Fruit fly (Drosophila melanogaster) whole organism, embryonic: Measurements from ENCODE around the gene Gr98c.

Experiments
- Ada2b ChIP-seq: fragments of 200-800 bp; sonication (Bioruptor generic); IDR thresholded peaks from 2 replicates; pipeline ENCODE4 v1.3.6; 2022; ENCODE audit warnings: missing biosample characterization, missing genetic modification characterization
- Blimp-1 ChIP-seq: fragments of 200-800 bp; sonication (Bioruptor generic); optimal IDR thresholded peaks from 3 replicates; lab custom pipeline; 2018; ENCODE audit warnings: missing biosample characterization, missing genetic modification characterization, mild to moderate bottlenecking, moderate library complexity, missing genetic modification reagents
- CG10267 ChIP-seq: fragments of 200-800 bp; sonication (Bioruptor generic); optimal IDR thresholded peaks from 2 replicates; lab custom pipeline; 2018; ENCODE audit warnings: missing biosample characterization, mild to moderate bottlenecking, missing genetic modification characterization, moderate library complexity
- CG10431 ChIP-seq: fragments of 200-800 bp; sonication (Bioruptor generic); optimal IDR thresholded peaks from 3 replicates; lab custom pipeline; 2018; ENCODE audit warnings: missing biosample characterization, mild to moderate bottlenecking, missing genetic modification characterization
- CG10543 ChIP-seq: fragments of 200-800 bp; sonication (Bioruptor generic); optimal IDR thresholded peaks from 3 replicates; lab custom pipeline; 2017; ENCODE audit warnings: missing biosample characterization, mild to moderate bottlenecking, missing genetic modification characterization, moderate library complexity
- CG11504 ChIP-seq: fragments of 200-800 bp; sonication (Bioruptor generic); optimal IDR thresholded peaks from 3 replicates; lab custom pipeline; 2019; ENCODE audit warnings: missing biosample characterization, mild to moderate bottlenecking, missing genetic modification characterization, moderate library complexity
- CG11723 ChIP-seq: fragments of 200-800 bp; sonication (Bioruptor generic); optimal IDR thresholded peaks from 2 replicates; lab custom pipeline; 2017; ENCODE audit warnings: missing biosample characterization, mild to moderate bottlenecking, missing genetic modification characterization
- CG12769 ChIP-seq: fragments of 200-800 bp; sonication (Bioruptor generic); optimal IDR thresholded peaks from 2 replicates; lab custom pipeline; 2019; ENCODE audit warnings: missing biosample characterization, mild to moderate bottlenecking, missing genetic modification characterization, moderate library complexity
- CG13123 ChIP-seq: fragments of 200-800 bp; sonication (Bioruptor generic); optimal IDR thresholded peaks from 2 replicates; lab custom pipeline; 2016; ENCODE audit warnings: missing biosample characterization, missing genetic modification characterization
- CG13775 ChIP-seq: fragments of 200-800 bp; sonication (Bioruptor generic); optimal IDR thresholded peaks from 3 replicates; lab custom pipeline; 2017; ENCODE audit warnings: missing biosample characterization, mild to moderate bottlenecking, missing genetic modification characterization
- CG14710 ChIP-seq: fragments of 200-800 bp; sonication (Bioruptor generic); optimal IDR thresholded peaks from 3 replicates; lab custom pipeline; 2019; ENCODE audit warnings: missing biosample characterization, mild to moderate bottlenecking, missing genetic modification characterization, moderate library complexity
- CG2202 ChIP-seq: fragments of 200-800 bp; sonication (Bioruptor generic); optimal IDR thresholded peaks from 2 replicates; lab custom pipeline; 2018; ENCODE audit warnings: missing biosample characterization, mild to moderate bottlenecking, missing genetic modification characterization
- CG30431 ChIP-seq: fragments of 200-800 bp; sonication (Bioruptor generic); optimal IDR thresholded peaks from 2 replicates; lab custom pipeline; 2017; ENCODE audit warnings: missing biosample characterization, missing genetic modification characterization
- CG31388 ChIP-seq: fragments of 200-800 bp; sonication (Bioruptor generic); optimal IDR thresholded peaks from 2 replicates; lab custom pipeline; 2016; ENCODE audit warnings: missing biosample characterization, missing genetic modification characterization
- CG34224 ChIP-seq: fragments of 200-800 bp; sonication (Bioruptor generic); IDR thresholded peaks from 3 replicates; pipeline ENCODE4 v1.3.6; 2022; ENCODE audit warnings: missing biosample characterization, missing genetic modification characterization; ENCODE audit not compliant: partially characterized antibody
- CG5245 ChIP-seq: fragments of 200-800 bp; sonication (Bioruptor generic); optimal IDR thresholded peaks from 3 replicates; lab custom pipeline; 2016; ENCODE audit warnings: missing biosample characterization, missing genetic modification characterization
- CG6654 ChIP-seq: fragments of 200-800 bp; sonication (Bioruptor generic); optimal IDR thresholded peaks from 2 replicates; lab custom pipeline; 2017; ENCODE audit warnings: missing biosample characterization, mild to moderate bottlenecking, missing genetic modification characterization
- CG6683 ChIP-seq: fragments of 200-800 bp; sonication (Bioruptor generic); optimal IDR thresholded peaks from 2 replicates; lab custom pipeline; 2017; ENCODE audit warnings: missing biosample characterization, mild to moderate bottlenecking, missing genetic modification characterization, missing genetic modification reagents
- CrebB ChIP-seq: fragments of 200-800 bp; sonication (Bioruptor generic); optimal IDR thresholded peaks from 3 replicates; lab custom pipeline; 2018; ENCODE audit warnings: missing biosample characterization, mild to moderate bottlenecking, missing genetic modification characterization
- ERR ChIP-seq: fragments of 200-800 bp; sonication (Bioruptor generic); optimal IDR thresholded peaks from 2 replicates; lab custom pipeline; 2016; ENCODE audit warnings: missing biosample characterization, missing genetic modification characterization
- Eip74EF ChIP-seq, 2 experiments: fragments of 200-800 bp in 1 of 2; fragments of >200 bp in 1 of 2; sonication (Bioruptor generic) in 1 of 2; optimal IDR thresholded peaks; 2 replicates each; lab custom pipeline; 2017 to 2019; ENCODE audit warnings: missing biosample characterization in 2 of 2, missing genetic modification characterization in 2 of 2, mild to moderate bottlenecking in 1 of 2, moderate library complexity in 1 of 2
- MTF-1 ChIP-seq: fragments of 200-800 bp; sonication (Bioruptor generic); optimal IDR thresholded peaks from 2 replicates; lab custom pipeline; 2018; ENCODE audit warnings: missing biosample characterization, mild to moderate bottlenecking, missing genetic modification characterization, borderline replicate concordance
- NC2α ChIP-seq: fragments of 200-800 bp; sonication (Bioruptor generic); optimal IDR thresholded peaks from 2 replicates; lab custom pipeline; 2016; ENCODE audit warnings: missing biosample characterization, missing genetic modification characterization
- Scr ChIP-seq: fragments of 200-800 bp; sonication (Bioruptor generic); IDR thresholded peaks from 2 replicates; pipeline ENCODE4 v1.3.6; 2022; ENCODE audit warnings: missing biosample characterization, missing genetic modification characterization; ENCODE audit not compliant: partially characterized antibody
- Sry-β ChIP-seq: fragments of 200-800 bp; sonication (Bioruptor generic); optimal IDR thresholded peaks from 2 replicates; lab custom pipeline; 2018; ENCODE audit warnings: missing biosample characterization, mild to moderate bottlenecking, missing genetic modification characterization, moderate library complexity
- Xrp1 ChIP-seq: fragments of 200-800 bp; sonication (Bioruptor generic); IDR thresholded peaks from 2 replicates; pipeline ENCODE4 v1.3.6; 2022; ENCODE audit warnings: missing biosample characterization, missing genetic modification characterization
- ac ChIP-seq: fragments of 200-800 bp; sonication (Bioruptor generic); optimal IDR thresholded peaks from 3 replicates; lab custom pipeline; 2017; ENCODE audit warnings: missing biosample characterization, mild to moderate bottlenecking, missing genetic modification characterization
- bcd ChIP-seq: fragments of 200-800 bp; sonication (Bioruptor generic); optimal IDR thresholded peaks from 2 replicates; lab custom pipeline; 2017; ENCODE audit warnings: missing biosample characterization, mild to moderate bottlenecking, missing genetic modification characterization
- cad ChIP-seq: fragments of >200 bp; optimal IDR thresholded peaks from 2 replicates; lab custom pipeline; 2017; ENCODE audit warnings: missing biosample characterization, missing genetic modification characterization
- chm ChIP-seq: fragments of 200-800 bp; sonication (Bioruptor generic); IDR thresholded peaks from 2 replicates; pipeline ENCODE4 v1.3.6; 2022; ENCODE audit warnings: missing biosample characterization, missing genetic modification characterization
- cwo ChIP-seq: fragments of 200-800 bp; sonication (Bioruptor generic); optimal IDR thresholded peaks from 3 replicates; lab custom pipeline; 2017; ENCODE audit warnings: missing biosample characterization, missing genetic modification characterization, mild to moderate bottlenecking, moderate library complexity, missing genetic modification reagents
- dimm ChIP-seq: fragments of 200-800 bp; sonication (Bioruptor generic); IDR thresholded peaks from 2 replicates; pipeline ENCODE4 v1.3.6; 2022; ENCODE audit warnings: missing biosample characterization, missing genetic modification characterization
- dmrt99B ChIP-seq: fragments of 200-800 bp; sonication (Bioruptor generic); optimal IDR thresholded peaks from 2 replicates; lab custom pipeline; 2018; ENCODE audit warnings: missing biosample characterization, mild to moderate bottlenecking, missing genetic modification characterization, moderate library complexity
- ems ChIP-seq: fragments of 200-800 bp; sonication (Bioruptor generic); optimal IDR thresholded peaks from 3 replicates; lab custom pipeline; 2016; ENCODE audit warnings: missing biosample characterization, missing genetic modification characterization
- ftz-f1 ChIP-seq: fragments of 200-800 bp; sonication (Bioruptor generic); optimal IDR thresholded peaks from 2 replicates; lab custom pipeline; 2016; ENCODE audit warnings: missing biosample characterization, missing genetic modification characterization
- gfzf ChIP-seq: fragments of 200-800 bp; sonication (Bioruptor generic); optimal IDR thresholded peaks from 2 replicates; lab custom pipeline; 2016; ENCODE audit warnings: missing biosample characterization, mild to moderate bottlenecking, missing genetic modification characterization, moderate library complexity
- lab ChIP-seq: fragments of 200-800 bp; sonication (Bioruptor generic); optimal IDR thresholded peaks from 3 replicates; lab custom pipeline; 2017; ENCODE audit warnings: missing biosample characterization, missing genetic modification characterization, mild to moderate bottlenecking, moderate library complexity, missing genetic modification reagents
- lilli ChIP-seq: fragments of 200-800 bp; sonication (Bioruptor generic); optimal IDR thresholded peaks from 3 replicates; lab custom pipeline; 2016; ENCODE audit warnings: missing biosample characterization, missing genetic modification characterization
- nerfin-2 ChIP-seq: fragments of 200-800 bp; sonication (Bioruptor generic); IDR thresholded peaks from 2 replicates; pipeline ENCODE4 v1.3.6; 2022; ENCODE audit warnings: missing biosample characterization, missing genetic modification characterization; ENCODE audit not compliant: partially characterized antibody
- onecut ChIP-seq: fragments of 200-800 bp; sonication (Bioruptor generic); IDR thresholded peaks from 2 replicates; pipeline ENCODE4 v1.3.6; 2022; ENCODE audit warnings: missing biosample characterization, missing genetic modification characterization
- ranshi ChIP-seq: fragments of 200-800 bp; sonication (Bioruptor generic); IDR thresholded peaks from 2 replicates; pipeline ENCODE4 v1.3.6; 2022; ENCODE audit warnings: missing biosample characterization, missing genetic modification characterization
- ro ChIP-seq: fragments of 200-800 bp; sonication (Bioruptor generic); IDR thresholded peaks from 2 replicates; pipeline ENCODE4 v1.3.6; 2022; ENCODE audit warnings: missing biosample characterization, missing genetic modification characterization
- sc ChIP-seq, 3 experiments: fragments of >200 bp in 2 of 3; fragments of 200-800 bp in 1 of 3; sonication (Bioruptor generic) in 1 of 3; optimal IDR thresholded peaks; 2 replicates in 2 of 3; 3 replicates in 1 of 3; lab custom pipeline; 2017; ENCODE audit warnings: mild to moderate bottlenecking in 1 of 3, missing biosample characterization in 1 of 3, missing genetic modification characterization in 1 of 3, missing genetic modification reagents in 1 of 3
- sim ChIP-seq: fragments of 200-800 bp; sonication (Bioruptor generic); IDR thresholded peaks from 2 replicates; pipeline ENCODE4 v1.3.6; 2022; ENCODE audit warnings: missing biosample characterization, missing genetic modification characterization
- ssp ChIP-seq: fragments of 200-800 bp; sonication (Bioruptor generic); IDR thresholded peaks from 2 replicates; pipeline ENCODE4 v1.3.6; 2022; ENCODE audit warnings: missing biosample characterization, missing genetic modification characterization
- twi ChIP-seq: fragments of 200-800 bp; optimal IDR thresholded peaks from 2 replicates; lab custom pipeline; 2019; ENCODE audit warnings: missing biosample characterization, mild to moderate bottlenecking, missing genetic modification characterization, moderate library complexity
- usp ChIP-seq: fragments of >200 bp; optimal IDR thresholded peaks from 2 replicates; lab custom pipeline; 2017; ENCODE audit warnings: missing biosample characterization, missing genetic modification characterization
- zen ChIP-seq: fragments of 200-800 bp; sonication (Bioruptor generic); optimal IDR thresholded peaks from 3 replicates; lab custom pipeline; 2018; ENCODE audit warnings: missing biosample characterization, mild to moderate bottlenecking, missing genetic modification characterization, moderate library complexity
- zf30C ChIP-seq: fragments of 200-800 bp; sonication (Bioruptor generic); optimal IDR thresholded peaks from 3 replicates; lab custom pipeline; 2018; ENCODE audit warnings: missing biosample characterization, mild to moderate bottlenecking, missing genetic modification characterization

The Gr98c gene

DNA sequence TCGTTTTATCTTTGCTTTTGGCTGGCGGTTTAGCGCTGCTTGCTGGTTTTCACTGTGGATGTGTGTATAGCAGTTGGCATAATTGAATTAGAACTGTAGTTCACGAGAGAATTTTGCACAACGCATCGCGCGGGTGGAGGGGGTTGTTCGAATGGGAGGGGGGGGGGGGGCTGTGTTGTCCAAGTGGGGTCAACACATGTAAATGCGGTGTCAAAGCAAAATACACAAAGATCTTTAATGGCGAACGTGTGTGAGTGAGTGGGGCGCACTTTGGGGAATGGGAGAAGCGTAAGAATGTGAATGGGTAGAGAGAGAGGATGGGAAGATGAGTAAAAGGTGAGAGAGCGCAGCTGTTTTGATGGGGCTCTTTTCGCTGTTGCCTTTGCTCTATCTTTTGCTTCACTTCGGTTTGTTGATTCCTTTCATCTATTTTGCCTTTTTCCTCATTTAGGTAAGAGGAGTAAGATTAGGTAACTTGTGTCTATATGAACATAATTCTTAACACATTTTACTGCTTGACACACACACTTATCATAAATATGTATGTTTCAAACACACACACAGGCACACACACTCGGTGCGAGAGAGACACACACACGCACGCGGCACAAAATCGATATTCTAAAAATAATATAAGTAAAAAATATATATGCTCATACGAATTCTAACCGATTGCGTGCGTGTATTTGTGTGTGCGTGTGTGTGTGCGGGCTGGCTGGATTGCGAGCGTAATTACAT is 36.2 kb downstream of the Gr98c start (continued):
- TF ChIP-seq dimm (GFP tag; lab: Robert Waterston, UW) (no peak), ac (no peak), lab (GFP tag; lab: Kevin White, UChicago) (peak; percentile 5), zen (tag; lab: Kevin White, UChicago) (no peak), Ada2b (no peak), CG34224 (GFP tag; lab: Robert Waterston, UW) (no peak), cwo (GFP tag; lab: Kevin White, UChicago) (no peak), CG10431 (no peak), Sry-β (GFP tag; lab: Kevin White, UChicago) (no peak), Eip74EF (GFP tag; optimal IDR thresholded peaks at IDR 0.05; lab: Kevin White, UChicago) (no peak), nerfin-2 (GFP tag; lab: Robert Waterston, UW) (no peak), ftz-f1 (GFP tag; lab: Kevin White, UChicago) (no peak), CG12769 (peak; percentile 14), twi (tag; lab: Kevin White, UChicago) (no peak), ro (no peak), CG13123 (no peak), CG10267 (tag; lab: Kevin White, UChicago) (no peak), NC2α (GFP tag; lab: Kevin White, UChicago) (no peak), CG2202 (no peak), CG11504 (tag; lab: Kevin White, UChicago) (no peak), sim (no peak), CG6654 (no peak), Xrp1 (GFP tag; lab: Robert Waterston, UW) (no peak), CG30431 (GFP tag; lab: Kevin White, UChicago) (no peak), CG31388 (GFP tag; lab: Kevin White, UChicago) (no peak), CrebB (tag; lab: Kevin White, UChicago) (no peak), lilli (GFP tag; lab: Kevin White, UChicago) (no peak), ERR (no peak), cad (GFP tag; lab: Kevin White, UChicago) (no peak), ems (GFP tag; lab: Kevin White, UChicago) (no peak), Scr (no peak), ranshi (no peak), CG11723 (GFP tag; lab: Kevin White, UChicago) (no peak)

DNA sequence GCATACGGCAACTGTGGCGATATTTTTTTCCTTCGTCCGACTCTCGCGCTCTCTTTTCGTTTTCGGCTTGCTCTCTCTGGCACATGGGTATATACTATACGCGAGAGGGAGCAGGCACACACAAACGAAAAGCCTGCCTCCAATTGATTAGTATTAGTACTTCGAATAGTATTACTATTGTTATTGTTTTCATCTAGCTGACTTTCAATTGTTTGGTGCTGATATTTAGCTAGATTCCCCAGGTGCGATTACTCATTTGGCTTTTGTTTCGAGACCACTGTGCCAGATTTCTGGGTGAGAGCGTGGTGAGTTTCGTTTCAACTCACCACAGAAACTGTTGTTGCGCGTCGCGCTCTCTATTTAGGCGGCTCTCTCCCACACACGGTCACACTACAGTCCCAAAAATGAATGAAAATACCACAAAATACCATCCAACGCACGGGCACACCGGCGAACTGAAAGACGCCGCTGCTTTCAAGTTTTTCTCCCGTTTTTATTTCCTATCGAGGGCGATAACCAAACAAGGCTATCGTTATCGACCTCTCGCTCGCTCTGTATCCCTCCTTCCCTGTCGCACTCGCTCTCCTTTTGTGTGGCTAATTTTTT is 37.1 kb downstream of the Gr98c start:
- peak; percentile 59 for TF ChIP-seq CG6683 (GFP tag; lab: Kevin White, UChicago)
- TF ChIP-seq CG5245: peak; percentile 16
- no peak for TF ChIP-seq chm (GFP tag; lab: Robert Waterston, UW)
- peak; percentile 33 for TF ChIP-seq MTF-1 (GFP tag; lab: Kevin White, UChicago)
- TF ChIP-seq Blimp-1 (GFP tag; lab: Kevin White, UChicago): peak; percentile 63
- TF ChIP-seq gfzf (GFP tag; lab: Kevin White, UChicago): peak; percentile 87
- TF ChIP-seq ssp (GFP tag; lab: Robert Waterston, UW): no peak
- peak; percentile 64 for TF ChIP-seq dmrt99B
- no peak for TF ChIP-seq usp (GFP tag; lab: Kevin White, UChicago)
- TF ChIP-seq sc (optimal IDR thresholded peaks at IDR 0.05; lab: Kevin White, UChicago): no peak
- no peak for TF ChIP-seq sc (GFP tag; optimal IDR thresholded peaks at IDR 0.05; lab: Kevin White, UChicago)
- peak; percentile 72 for TF ChIP-seq CG10543 (GFP tag; lab: Kevin White, UChicago)
- peak; percentile 36 for TF ChIP-seq zf30C (GFP tag; lab: Kevin White, UChicago)
- peak; percentile 17 for TF ChIP-seq CG2202
- TF ChIP-seq CG13775 (GFP tag; lab: Kevin White, UChicago): peak; percentile 34
- peak; percentile 32 for TF ChIP-seq CG14710 (tag; lab: Kevin White, UChicago)
- TF ChIP-seq onecut (GFP tag; lab: Robert Waterston, UW): peak; percentile 37
- peak; percentile 5 for TF ChIP-seq bcd (GFP tag; lab: Kevin White, UChicago)
